Fruit fly (Drosophila melanogaster): ENCODE measurements around the gene 14-3-3epsilon.

The 14-3-3epsilon gene

DNA sequence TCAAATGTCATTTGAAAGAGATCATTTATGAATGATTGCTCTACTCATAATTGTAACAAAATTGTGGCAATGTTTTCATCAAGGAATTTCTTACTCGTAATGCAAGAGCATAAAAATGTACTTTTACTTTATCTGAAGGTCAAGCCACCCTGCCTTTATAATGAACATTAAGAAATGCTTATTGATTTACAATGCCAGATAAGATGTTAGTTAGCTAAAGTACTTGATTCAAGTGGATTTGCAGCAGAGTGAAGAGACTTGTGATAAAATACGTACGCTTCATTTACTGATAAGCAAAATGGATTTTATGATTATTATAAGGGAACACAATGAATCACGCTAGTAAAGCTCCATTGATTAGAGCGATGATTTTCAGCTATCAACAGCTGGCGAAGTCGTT, 49.5 kb downstream of the 14-3-3epsilon start:
- no peak for TF ChIP-seq psq (optimal IDR thresholded peaks at IDR 0.05)
- TF ChIP-seq pan (optimal IDR thresholded peaks at IDR 0.05): no peak
- no peak for TF ChIP-seq usp (GFP tag; optimal IDR thresholded peaks at IDR 0.05)
- TF ChIP-seq EcR (GFP tag; optimal IDR thresholded peaks at IDR 0.05): no peak

DNA sequence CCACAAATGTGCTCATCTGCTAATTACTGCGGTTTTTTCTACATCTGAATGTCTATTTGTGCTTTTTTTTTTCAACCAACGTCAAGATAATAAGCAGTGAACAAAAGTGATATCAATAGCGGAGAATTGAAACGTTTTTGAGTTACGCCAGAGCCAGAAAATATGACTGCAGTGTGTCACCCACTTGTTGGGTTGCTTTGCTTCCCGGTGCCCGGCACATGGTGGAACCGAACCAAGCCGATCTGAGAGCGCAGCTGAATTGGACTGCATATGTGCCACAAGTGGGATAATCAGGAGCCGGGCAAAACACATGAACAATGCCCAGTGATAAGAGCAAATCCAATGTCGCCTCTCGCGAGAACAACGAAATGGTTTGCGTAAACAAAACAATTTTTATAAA, 50.0 kb downstream of the 14-3-3epsilon start:
- TF ChIP-seq pan (optimal IDR thresholded peaks at IDR 0.05) (no peak), CG8478 (optimal IDR thresholded peaks at IDR 0.05) (no peak), usp (GFP tag; optimal IDR thresholded peaks at IDR 0.05) (no peak), EcR (GFP tag; optimal IDR thresholded peaks at IDR 0.05) (no peak), Dll (optimal IDR thresholded peaks at IDR 0.05) (no peak)

DNA sequence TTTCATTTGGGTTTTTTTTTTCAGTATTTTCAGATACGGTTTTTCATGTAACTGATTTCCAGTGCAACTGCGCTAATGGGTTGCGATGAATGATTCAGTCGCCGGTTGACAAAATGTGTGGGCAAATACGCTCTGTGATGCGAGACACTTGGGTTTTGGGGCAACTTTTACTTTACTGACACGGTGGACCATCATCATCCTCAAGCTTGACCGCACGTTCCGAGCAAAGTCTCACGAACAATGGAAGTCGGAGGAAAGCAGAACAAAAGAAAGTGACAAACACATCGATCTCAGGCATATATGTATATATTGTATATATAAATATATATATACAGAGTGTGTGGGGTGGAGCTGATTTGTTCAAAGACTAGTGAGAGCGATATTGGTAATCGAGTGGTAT, 52.2 kb downstream of the 14-3-3epsilon start:
- TF ChIP-seq usp (GFP tag; optimal IDR thresholded peaks at IDR 0.05): no peak
- TF ChIP-seq Dll (optimal IDR thresholded peaks at IDR 0.05): no peak
- no peak for TF ChIP-seq pan (optimal IDR thresholded peaks at IDR 0.05)
- TF ChIP-seq CG8478 (optimal IDR thresholded peaks at IDR 0.05): no peak
- no peak for TF ChIP-seq psq (optimal IDR thresholded peaks at IDR 0.05)
- TF ChIP-seq EcR (GFP tag; optimal IDR thresholded peaks at IDR 0.05): no peak

DNA sequence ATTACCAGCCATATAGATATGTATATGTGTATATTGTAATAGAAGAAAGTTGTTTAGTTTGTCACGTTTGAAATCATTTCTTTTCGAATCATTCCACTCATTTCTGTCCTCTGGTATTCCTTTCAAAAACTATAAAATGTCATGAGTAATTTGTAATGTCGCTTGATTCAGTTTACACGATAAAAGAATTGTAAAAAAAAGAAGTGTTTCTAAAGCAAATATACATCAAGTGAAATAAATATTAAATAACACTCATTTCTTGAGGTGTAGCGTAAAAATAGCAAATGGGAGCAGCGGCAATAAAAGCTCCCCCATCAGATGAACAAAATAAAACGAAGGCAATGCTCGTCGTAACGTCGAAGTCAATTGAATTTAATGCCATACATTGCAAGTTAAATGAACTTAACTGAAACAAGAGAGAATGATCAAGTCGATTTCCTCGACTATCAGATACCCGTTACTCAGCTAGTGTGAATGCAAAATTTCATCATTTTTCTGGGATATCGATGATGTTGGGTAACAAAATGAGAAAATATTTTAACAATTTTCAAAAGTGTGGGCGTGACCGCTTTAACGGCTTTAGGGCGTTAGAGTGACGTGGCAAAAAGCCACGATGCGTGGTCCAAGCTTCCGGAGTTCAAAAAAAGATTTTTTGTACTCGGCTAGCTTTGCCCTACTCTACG, 53.1 kb downstream of the 14-3-3epsilon start:
- TF ChIP-seq CG8478 (optimal IDR thresholded peaks at IDR 0.05): no peak
- TF ChIP-seq Dll (optimal IDR thresholded peaks at IDR 0.05): no peak
- TF ChIP-seq usp (GFP tag; optimal IDR thresholded peaks at IDR 0.05): no peak

DNA sequence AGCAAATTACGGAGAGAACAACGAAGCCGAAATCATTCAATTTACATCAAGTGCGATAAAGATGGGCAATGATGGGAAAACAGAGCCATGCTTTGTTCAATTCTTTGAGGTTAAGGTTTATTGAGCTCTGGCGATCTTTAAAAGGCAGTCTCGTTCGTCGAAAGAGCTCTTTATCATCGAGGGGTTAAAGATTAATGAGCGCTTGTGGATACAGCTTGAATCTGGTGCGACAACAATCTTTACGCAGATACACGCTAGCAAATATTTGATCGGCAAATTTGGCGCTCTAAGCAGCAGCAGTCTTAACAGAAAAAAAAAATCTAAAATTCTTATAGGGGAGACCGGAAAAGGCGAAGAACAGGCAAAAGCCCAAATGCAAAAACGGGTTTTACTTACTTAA, 53.8 kb downstream of the 14-3-3epsilon start:
- TF ChIP-seq CG8478 (optimal IDR thresholded peaks at IDR 0.05) (no peak), Dll (optimal IDR thresholded peaks at IDR 0.05) (no peak), psq (optimal IDR thresholded peaks at IDR 0.05) (no peak), EcR (GFP tag; optimal IDR thresholded peaks at IDR 0.05) (no peak), usp (GFP tag; optimal IDR thresholded peaks at IDR 0.05) (no peak), pan (optimal IDR thresholded peaks at IDR 0.05) (no peak)

DNA sequence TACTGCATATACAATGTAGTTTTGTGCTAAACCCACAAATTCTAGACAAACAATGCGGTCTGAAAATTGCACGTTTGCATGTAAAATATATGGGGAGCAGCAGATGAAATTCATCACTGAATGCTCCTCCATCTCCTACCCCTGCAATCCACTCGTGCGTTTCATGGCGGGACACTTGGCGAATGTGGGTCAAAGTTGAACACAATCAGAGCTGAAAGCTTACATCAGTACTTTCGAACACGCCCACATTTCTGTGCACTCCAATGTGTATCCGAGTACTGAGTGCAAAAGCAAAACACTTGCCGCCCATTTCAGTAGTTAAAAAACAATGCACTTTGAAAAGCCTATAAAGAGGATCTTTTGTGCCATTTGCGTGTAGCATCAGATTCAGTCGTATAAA, 54.4 kb downstream of the 14-3-3epsilon start:
- TF ChIP-seq pan (optimal IDR thresholded peaks at IDR 0.05) (no peak), usp (GFP tag; optimal IDR thresholded peaks at IDR 0.05) (no peak), psq (optimal IDR thresholded peaks at IDR 0.05) (no peak), CG8478 (optimal IDR thresholded peaks at IDR 0.05) (no peak), EcR (GFP tag; optimal IDR thresholded peaks at IDR 0.05) (no peak), Dll (optimal IDR thresholded peaks at IDR 0.05) (no peak)

DNA sequence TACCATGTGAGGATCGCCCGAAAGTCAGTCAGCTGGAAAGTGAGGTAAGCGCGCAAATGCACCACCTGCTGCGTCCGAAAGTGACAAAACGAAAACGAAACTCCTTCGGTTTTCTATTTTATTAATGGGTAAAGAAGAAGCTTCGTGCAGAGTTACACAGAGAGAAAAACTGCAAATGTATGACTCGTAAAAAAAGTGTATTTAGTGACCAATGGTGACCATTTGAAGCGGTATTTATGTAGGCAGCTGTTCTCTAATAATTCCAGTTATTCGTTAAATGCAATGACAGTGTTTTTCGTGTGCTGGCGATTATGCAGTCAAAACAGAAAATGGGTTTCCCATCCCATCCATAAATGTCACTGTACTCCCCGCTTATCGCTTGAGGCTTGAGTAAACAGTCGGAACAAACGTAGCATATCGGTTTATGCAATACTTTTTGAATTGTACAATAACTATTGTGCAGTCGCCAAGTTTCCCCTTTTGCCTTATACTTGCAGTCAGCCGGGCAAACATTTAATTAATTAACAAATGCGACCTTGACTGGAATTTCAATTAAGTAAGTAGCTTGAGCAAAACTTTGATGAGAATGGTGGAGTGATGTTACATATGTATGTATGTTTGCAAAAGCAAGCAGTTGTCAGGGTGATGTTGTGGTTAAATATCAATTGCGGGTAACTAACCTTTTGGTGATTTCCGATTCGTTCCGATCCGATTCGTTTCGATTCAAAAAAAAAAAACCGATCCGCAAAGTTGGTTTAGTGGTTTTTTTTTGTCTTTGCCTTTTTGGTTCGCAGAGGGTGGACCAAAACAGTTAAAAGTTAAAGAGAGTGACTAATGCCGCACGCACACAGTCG, 55.3 kb downstream of the 14-3-3epsilon start:
- TF ChIP-seq psq (optimal IDR thresholded peaks at IDR 0.05): no peak

DNA sequence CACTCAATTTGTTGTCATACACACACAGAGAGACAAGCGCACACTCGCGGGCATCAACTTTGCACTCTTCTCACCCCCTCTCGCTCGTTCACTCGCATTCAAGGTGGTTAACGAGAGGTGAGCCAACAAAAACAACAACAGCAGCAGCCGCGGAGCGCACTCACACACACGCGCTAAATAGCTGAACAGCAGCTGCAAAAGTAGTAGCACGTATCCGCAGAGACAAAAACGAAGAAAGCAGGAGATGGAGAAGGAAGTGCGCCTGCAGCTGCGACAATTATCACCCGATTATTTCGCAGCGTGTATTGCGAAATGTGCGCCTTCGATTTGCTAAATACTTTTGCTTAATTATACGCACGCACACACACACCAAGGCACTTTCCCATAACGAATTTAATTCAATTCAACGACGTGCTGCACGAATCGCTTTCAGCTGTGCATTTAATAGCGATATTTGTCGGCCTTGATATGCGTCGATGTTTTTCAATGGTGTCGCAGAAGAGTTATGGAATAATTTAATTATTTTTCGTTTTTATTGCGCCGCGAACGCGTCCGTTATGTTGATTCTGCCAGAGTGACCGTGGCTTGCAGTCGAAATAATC, 56.1 kb downstream of the 14-3-3epsilon start:
- TF ChIP-seq psq (optimal IDR thresholded peaks at IDR 0.05) (no peak), EcR (GFP tag; optimal IDR thresholded peaks at IDR 0.05) (no peak), pan (optimal IDR thresholded peaks at IDR 0.05) (no peak), Dll (optimal IDR thresholded peaks at IDR 0.05) (no peak)

DNA sequence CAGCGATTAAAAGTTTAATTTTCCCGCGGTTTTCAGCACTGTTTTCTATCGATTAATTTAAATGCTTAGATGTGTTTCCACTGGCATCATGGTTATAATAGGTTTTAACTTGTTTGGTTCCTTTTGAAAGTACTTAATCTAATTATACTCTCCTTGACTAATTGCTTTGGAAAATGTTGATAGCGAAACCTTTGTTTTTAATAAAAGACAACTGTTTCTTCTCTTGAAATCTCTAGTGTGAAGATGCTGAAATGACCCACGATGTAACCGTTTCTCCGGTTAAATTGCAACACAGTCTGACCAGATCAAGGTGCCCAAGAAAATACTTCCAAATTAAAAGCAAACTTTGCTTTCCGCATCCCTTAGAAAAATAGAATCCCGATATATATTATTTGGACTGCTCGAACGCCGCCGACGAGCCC, 56.6 kb downstream of the 14-3-3epsilon start, which contains the start of gene Dlc90F:
TSS of gene Dlc90F (plus strand) at position 330 of the 422 bp plus-strand sequence.
- TF ChIP-seq Dll (optimal IDR thresholded peaks at IDR 0.05): no peak
- no peak for TF ChIP-seq usp (GFP tag; optimal IDR thresholded peaks at IDR 0.05)
- TF ChIP-seq psq (optimal IDR thresholded peaks at IDR 0.05): no peak
- TF ChIP-seq CG8478 (optimal IDR thresholded peaks at IDR 0.05): no peak
- no peak for TF ChIP-seq EcR (GFP tag; optimal IDR thresholded peaks at IDR 0.05)
- TF ChIP-seq pan (optimal IDR thresholded peaks at IDR 0.05): no peak
